Fruit fly (Drosophila melanogaster): ENCODE results near the gene CheB38c.
A peak's percentile ranks its signal among the peaks of the same experiment; 100 is the strongest.

Gene CheB38c

dm6 chr2L:20798351-20798777 lies 22.3 kb downstream of the CheB38c start:
- TF ChIP-seq CG8478 (optimal IDR thresholded peaks at IDR 0.05) (no peak), CTCF (optimal IDR thresholded peaks at IDR 0.05) (no peak)

dm6 chr2L:20797515-20797847 lies 23.2 kb downstream of the CheB38c start, which contains the start of gene CG9328:
Gene CG9328, plus strand, starts transcription at chr2L:20797715.
- TF ChIP-seq CTCF (optimal IDR thresholded peaks at IDR 0.05) (no peak), CG8478 (optimal IDR thresholded peaks at IDR 0.05) (no peak)

dm6 chr2L:20796758-20797514 lies 23.7 kb downstream of the CheB38c start, which contains the start of gene vari:
Gene vari, minus strand, starts transcription at chr2L:20797042.
- TF ChIP-seq CTCF (optimal IDR thresholded peaks at IDR 0.05) (no peak), CG8478 (optimal IDR thresholded peaks at IDR 0.05) (no peak)

- TF ChIP-seq CTCF (optimal IDR thresholded peaks at IDR 0.05) (no peak), CG8478 (optimal IDR thresholded peaks at IDR 0.05) (no peak)
These were observed 24.9 kb downstream of the CheB38c start for dm6 chr2L:20795774-20796173.

- no peak for TF ChIP-seq CG8478 (optimal IDR thresholded peaks at IDR 0.05)
- TF ChIP-seq CTCF (optimal IDR thresholded peaks at IDR 0.05) = no peak
These were observed 26.0 kb downstream of the CheB38c start for dm6 chr2L:20794656-20795055.

dm6 chr2L:20793881-20794280 lies 26.8 kb downstream of the CheB38c start:
- TF ChIP-seq CTCF (optimal IDR thresholded peaks at IDR 0.05) = no peak
- TF ChIP-seq CG8478 (optimal IDR thresholded peaks at IDR 0.05) = no peak

- TF ChIP-seq CG8478 (optimal IDR thresholded peaks at IDR 0.05) = no peak
- TF ChIP-seq CTCF (optimal IDR thresholded peaks at IDR 0.05) = no peak
These were observed 27.6 kb downstream of the CheB38c start for dm6 chr2L:20792988-20793544.

- TF ChIP-seq CTCF (optimal IDR thresholded peaks at IDR 0.05) (no peak), CG8478 (optimal IDR thresholded peaks at IDR 0.05) (no peak)
These were observed 28.1 kb downstream of the CheB38c start for dm6 chr2L:20792521-20792920.

dm6 chr2L:20788050-20788449 lies 32.6 kb downstream of the CheB38c start:
- TF ChIP-seq CG8478 (optimal IDR thresholded peaks at IDR 0.05) (no peak), CTCF (optimal IDR thresholded peaks at IDR 0.05) (no peak)

- no peak for TF ChIP-seq CG8478 (optimal IDR thresholded peaks at IDR 0.05)
- TF ChIP-seq CTCF (optimal IDR thresholded peaks at IDR 0.05) = peak; percentile 77 to 78
These were observed 33.3 kb downstream of the CheB38c start, which contains the start of gene Pomp for dm6 chr2L:20787271-20787791. Gene Pomp, plus strand, starts transcription at chr2L:20787656.

- TF ChIP-seq CTCF (optimal IDR thresholded peaks at IDR 0.05) = no peak
- no peak for TF ChIP-seq CG8478 (optimal IDR thresholded peaks at IDR 0.05)
These were observed 35.3 kb downstream of the CheB38c start for dm6 chr2L:20785333-20785732.

- TF ChIP-seq CTCF (optimal IDR thresholded peaks at IDR 0.05) (no peak), CG8478 (optimal IDR thresholded peaks at IDR 0.05) (no peak)
These were observed 36.8 kb downstream of the CheB38c start for dm6 chr2L:20783908-20784307.

- TF ChIP-seq CTCF (optimal IDR thresholded peaks at IDR 0.05) (no peak), CG8478 (optimal IDR thresholded peaks at IDR 0.05) (no peak)
These were observed 37.6 kb downstream of the CheB38c start for dm6 chr2L:20783044-20783443.

- TF ChIP-seq CG8478 (optimal IDR thresholded peaks at IDR 0.05) (no peak), CTCF (optimal IDR thresholded peaks at IDR 0.05) (no peak)
These were observed 39.9 kb downstream of the CheB38c start for dm6 chr2L:20780768-20781167.

dm6 chr2L:20778380-20778779 lies 42.3 kb downstream of the CheB38c start:
- no peak for TF ChIP-seq CG8478 (optimal IDR thresholded peaks at IDR 0.05)
- no peak for TF ChIP-seq CTCF (optimal IDR thresholded peaks at IDR 0.05)

dm6 chr2L:20776940-20777502 lies 43.6 kb downstream of the CheB38c start:
- TF ChIP-seq CG8478 (optimal IDR thresholded peaks at IDR 0.05) (no peak), CTCF (optimal IDR thresholded peaks at IDR 0.05) (no peak)
